Fruit fly (Drosophila melanogaster): ENCODE measurements around the gene CG32500.
A peak's percentile ranks its signal among the peaks of the same experiment; 100 is the strongest.

CG32500 gene

DNA sequence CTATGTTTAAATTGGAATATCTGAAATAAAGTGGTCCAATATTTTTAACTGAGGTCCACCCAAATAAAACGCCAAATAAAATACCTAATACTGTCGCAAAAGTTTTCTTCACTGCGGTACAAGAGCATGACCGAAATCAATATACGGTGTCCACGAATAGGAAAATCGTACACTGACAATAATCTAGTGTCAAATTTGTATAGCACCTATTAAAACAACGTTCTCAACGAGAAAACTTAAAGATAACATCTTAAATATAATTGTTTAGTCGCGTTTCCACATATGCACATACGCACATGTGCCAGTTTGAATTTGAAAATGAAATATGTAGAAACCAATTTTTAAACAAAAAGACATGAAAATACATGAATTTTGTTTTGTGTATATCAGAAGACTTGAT, 7.9 kb upstream of the CG32500 start (continued):
- TF ChIP-seq CG1529 (GFP tag; optimal IDR thresholded peaks at IDR 0.05) (peak; percentile 64), unpg (GFP tag; optimal IDR thresholded peaks at IDR 0.05) (peak; percentile 84), gt (GFP tag; IDR thresholded peaks at IDR 0.05) (no peak), lola (GFP tag; optimal IDR thresholded peaks at IDR 0.05) (peak in 1 of 3 experiments; percentile 76), CG1792 (GFP tag; optimal IDR thresholded peaks at IDR 0.05) (no peak), kay (GFP tag; optimal IDR thresholded peaks at IDR 0.05) (no peak), Chrac-16 (GFP tag; optimal IDR thresholded peaks at IDR 0.05) (peak; percentile 68), scrt (GFP tag; optimal IDR thresholded peaks at IDR 0.05) (peak; percentile 15), CG1647 (GFP tag; optimal IDR thresholded peaks at IDR 0.05) (no peak), CG15479 (GFP tag; optimal IDR thresholded peaks at IDR 0.05) (no peak), Hr39 (optimal IDR thresholded peaks at IDR 0.05) (no peak), ase (GFP tag; IDR thresholded peaks at IDR 0.05) (no peak), tap (tag; optimal IDR thresholded peaks at IDR 0.05) (peak; percentile 46), fru (optimal IDR thresholded peaks at IDR 0.05) (no peak), CG6254 (GFP tag; optimal IDR thresholded peaks at IDR 0.05) (peak; percentile 51), CG10565 (GFP tag; optimal IDR thresholded peaks at IDR 0.05) (no peak), Camta (GFP tag; optimal IDR thresholded peaks at IDR 0.05) (peak; percentile 49), CG7745 (tag; optimal IDR thresholded peaks at IDR 0.05) (no peak), CG8478 (optimal IDR thresholded peaks at IDR 0.05) (no peak), BEAF-32 (GFP tag; optimal IDR thresholded peaks at IDR 0.05) (no peak), CG18476 (GFP tag; optimal IDR thresholded peaks at IDR 0.05) (peak; percentile 59), schlank (tag; optimal IDR thresholded peaks at IDR 0.05) (peak; percentile 26), ham (GFP tag; IDR thresholded peaks at IDR 0.05) (no peak), MTF-1 (GFP tag; optimal IDR thresholded peaks at IDR 0.05; ENCODE audit: borderline replicate concordance) (peak; percentile 7), CG33213 (GFP tag; optimal IDR thresholded peaks at IDR 0.05) (peak; percentile 62), knrl (GFP tag; IDR thresholded peaks at IDR 0.05; ENCODE audit: partially characterized antibody) (no peak), CG3995 (GFP tag; optimal IDR thresholded peaks at IDR 0.05) (no peak), Xrp1 (GFP tag; IDR thresholded peaks at IDR 0.05) (no peak; the same call in 1 of the 2 replicates), prd (optimal IDR thresholded peaks at IDR 0.05) (no peak), prd (GFP tag; IDR thresholded peaks at IDR 0.05) (no peak; the same call in 2 of the 3 replicates), zfh2 (GFP tag; optimal IDR thresholded peaks at IDR 0.05) (peak; percentile 29), zf30C (GFP tag; optimal IDR thresholded peaks at IDR 0.05) (peak; percentile 93), gce (GFP tag; IDR thresholded peaks at IDR 0.05) (no peak), Fer2 (tag; optimal IDR thresholded peaks at IDR 0.05) (peak; percentile 33), TFAM (GFP tag; optimal IDR thresholded peaks at IDR 0.05) (peak; percentile 4), NFAT (GFP tag; IDR thresholded peaks at IDR 0.05) (no peak), wek (GFP tag; optimal IDR thresholded peaks at IDR 0.05) (no peak), CoRest (tag; optimal IDR thresholded peaks at IDR 0.05) (peak; percentile 79), trem (tag; optimal IDR thresholded peaks at IDR 0.05) (peak; percentile 74), CG13123 (GFP tag; optimal IDR thresholded peaks at IDR 0.05) (no peak), org-1 (GFP tag; optimal IDR thresholded peaks at IDR 0.05) (peak; percentile 54), Mes4 (GFP tag; optimal IDR thresholded peaks at IDR 0.05) (peak; percentile 31), CG18011 (GFP tag; optimal IDR thresholded peaks at IDR 0.05) (no peak), slp2 (GFP tag; optimal IDR thresholded peaks at IDR 0.05) (peak; percentile 52), CG4617 (GFP tag; optimal IDR thresholded peaks at IDR 0.05; ENCODE audit: borderline replicate concordance) (peak; percentile 5), bigmax (GFP tag; optimal IDR thresholded peaks at IDR 0.05) (no peak), pb (GFP tag; optimal IDR thresholded peaks at IDR 0.05) (peak; percentile 45), ap (GFP tag; IDR thresholded peaks at IDR 0.05) (no peak; the same call in 1 of the 2 replicates), CG43689 (GFP tag; IDR thresholded peaks at IDR 0.05) (no peak), zfh1 (GFP tag; IDR thresholded peaks at IDR 0.05) (no peak), CG11560 (tag; IDR thresholded peaks at IDR 0.05) (no peak), NC2α (GFP tag; optimal IDR thresholded peaks at IDR 0.05) (peak; percentile 10), az2 (GFP tag; optimal IDR thresholded peaks at IDR 0.05) (peak; percentile 70)

Data from whole organism, embryonic.